Fruit fly (Drosophila melanogaster) whole organism, embryonic: ENCODE measurements around the gene ppl.
A peak's percentile ranks its signal among the peaks of the same experiment; 100 is the strongest.

Source experiments
- Atf-2 ChIP-seq: fragments of 200-800 bp; sonication (Bioruptor generic); optimal IDR thresholded peaks from 2 replicates; lab custom pipeline; 2016; ENCODE audit warnings: missing biosample characterization, missing genetic modification characterization
- Bgb ChIP-seq: fragments of 200-800 bp; sonication (Bioruptor generic); IDR thresholded peaks from 2 replicates; pipeline ENCODE4 v1.3.6; 2022; ENCODE audit warnings: missing biosample characterization, missing genetic modification characterization; ENCODE audit not compliant: partially characterized antibody
- C15 ChIP-seq: fragments of 200-800 bp; sonication (Bioruptor generic); IDR thresholded peaks from 3 replicates; pipeline ENCODE4 v1.3.6; 2022; ENCODE audit warnings: missing biosample characterization, missing genetic modification characterization
- CG10209 ChIP-seq: fragments of 200-800 bp; sonication (Bioruptor generic); optimal IDR thresholded peaks from 3 replicates; lab custom pipeline; 2017; ENCODE audit warnings: missing biosample characterization, mild to moderate bottlenecking, missing genetic modification characterization, missing genetic modification reagents
- CG10462 ChIP-seq: fragments of 200-800 bp; sonication (Bioruptor generic); optimal IDR thresholded peaks from 2 replicates; lab custom pipeline; 2016; ENCODE audit warnings: missing biosample characterization, missing genetic modification characterization
- CG12659 ChIP-seq: fragments of 200-800 bp; sonication (Bioruptor generic); optimal IDR thresholded peaks from 3 replicates; lab custom pipeline; 2017; ENCODE audit warnings: mild to moderate bottlenecking, missing biosample characterization, missing genetic modification reagents, missing genetic modification characterization
- CG13424 ChIP-seq: fragments of 200-800 bp; sonication (Bioruptor generic); optimal IDR thresholded peaks from 2 replicates; lab custom pipeline; 2019; ENCODE audit warnings: missing biosample characterization, mild to moderate bottlenecking, missing genetic modification characterization, moderate library complexity
- CG15073 ChIP-seq: fragments of 200-800 bp; sonication (Bioruptor generic); optimal IDR thresholded peaks from 2 replicates; lab custom pipeline; 2016; ENCODE audit warnings: missing biosample characterization, missing genetic modification characterization
- CG18262 ChIP-seq: fragments of 200-800 bp; optimal IDR thresholded peaks from 3 replicates; lab custom pipeline; 2019; ENCODE audit warnings: missing biosample characterization, mild to moderate bottlenecking, missing genetic modification characterization, moderate library complexity
- CG2678 ChIP-seq: fragments of 200-800 bp; sonication (Bioruptor generic); optimal IDR thresholded peaks from 3 replicates; lab custom pipeline; 2019; ENCODE audit warnings: missing biosample characterization, mild to moderate bottlenecking, missing genetic modification characterization, moderate library complexity
- CG2712 ChIP-seq: fragments of 200-800 bp; optimal IDR thresholded peaks from 3 replicates; lab custom pipeline; 2019; ENCODE audit warnings: missing biosample characterization, mild to moderate bottlenecking, missing genetic modification characterization, moderate library complexity
- CG31441 ChIP-seq: fragments of 200-800 bp; sonication (Bioruptor generic); IDR thresholded peaks from 2 replicates; pipeline ENCODE4 v1.3.6; 2022; ENCODE audit warnings: missing biosample characterization, missing genetic modification characterization
- CG33213 ChIP-seq: fragments of 200-800 bp; sonication (Bioruptor generic); optimal IDR thresholded peaks from 3 replicates; lab custom pipeline; 2016; ENCODE audit warnings: missing biosample characterization, missing genetic modification characterization
- CG6654 ChIP-seq: fragments of 200-800 bp; sonication (Bioruptor generic); optimal IDR thresholded peaks from 2 replicates; lab custom pipeline; 2017; ENCODE audit warnings: missing biosample characterization, mild to moderate bottlenecking, missing genetic modification characterization
- CG7357 ChIP-seq: fragments of 200-800 bp; sonication (Bioruptor generic); IDR thresholded peaks from 3 replicates; pipeline ENCODE4 v1.3.6; 2022; ENCODE audit warnings: missing biosample characterization, missing genetic modification characterization
- CG7963 ChIP-seq: fragments of 200-800 bp; sonication (Bioruptor generic); IDR thresholded peaks from 3 replicates; pipeline ENCODE4 v1.3.6; 2022; ENCODE audit warnings: missing biosample characterization, missing genetic modification characterization; ENCODE audit not compliant: partially characterized antibody
- Dad ChIP-seq: fragments of 200-800 bp; sonication (Bioruptor generic); optimal IDR thresholded peaks from 3 replicates; lab custom pipeline; 2016; ENCODE audit warnings: missing biosample characterization, missing genetic modification characterization
- Dek ChIP-seq: fragments of 200-800 bp; sonication (Bioruptor generic); optimal IDR thresholded peaks from 3 replicates; lab custom pipeline; 2019; ENCODE audit warnings: missing biosample characterization, mild to moderate bottlenecking, missing genetic modification characterization, moderate library complexity
- Dfd ChIP-seq, 2 experiments: fragments of >200 bp; optimal IDR thresholded peaks; 2 replicates each; lab custom pipeline; 2017; ENCODE audit warnings: missing biosample characterization in 2 of 2, missing genetic modification characterization in 2 of 2
- Drgx ChIP-seq: fragments of 200-800 bp; sonication (Bioruptor generic); IDR thresholded peaks from 2 replicates; pipeline ENCODE4 v1.3.6; 2022; ENCODE audit warnings: missing biosample characterization, missing genetic modification characterization
- Ets65A ChIP-seq: fragments of 200-800 bp; sonication (Bioruptor generic); peaks from one replicate; lab custom pipeline; 2016; ENCODE audit warnings: missing biosample characterization, missing genetic modification characterization
- HLH4C ChIP-seq: fragments of 200-800 bp; sonication (Bioruptor generic); IDR thresholded peaks from 3 replicates; pipeline ENCODE4 v1.3.6; 2022; ENCODE audit warnings: missing biosample characterization, missing genetic modification characterization; ENCODE audit not compliant: partially characterized antibody
- Hmr ChIP-seq: fragments of 200-800 bp; sonication (Bioruptor generic); optimal IDR thresholded peaks from 3 replicates; lab custom pipeline; 2017; ENCODE audit warnings: mild to moderate bottlenecking, missing biosample characterization, missing genetic modification reagents, missing genetic modification characterization
- Hsf ChIP-seq: fragments of 200-800 bp; sonication (Bioruptor generic); optimal IDR thresholded peaks from 3 replicates; lab custom pipeline; 2016; ENCODE audit warnings: missing biosample characterization, missing genetic modification characterization
- MTF-1 ChIP-seq: fragments of 200-800 bp; sonication (Bioruptor generic); optimal IDR thresholded peaks from 2 replicates; lab custom pipeline; 2018; ENCODE audit warnings: missing biosample characterization, mild to moderate bottlenecking, missing genetic modification characterization, borderline replicate concordance
- Max ChIP-seq: fragments of 200-800 bp; sonication (Bioruptor generic); optimal IDR thresholded peaks from 2 replicates; lab custom pipeline; 2016; ENCODE audit warnings: missing biosample characterization, mild to moderate bottlenecking, missing genetic modification characterization
- Med ChIP-seq: fragments of 200-800 bp; sonication (Bioruptor generic); peaks from one replicate; lab custom pipeline; 2016; ENCODE audit warnings: missing biosample characterization, missing genetic modification characterization, mild to moderate bottlenecking, inconsistent platforms, moderate library complexity
- Opbp ChIP-seq: fragments of 200-800 bp; sonication (Bioruptor generic); IDR thresholded peaks from 3 replicates; pipeline ENCODE4 v1.3.6; 2022; ENCODE audit warnings: missing biosample characterization, missing genetic modification characterization; ENCODE audit not compliant: partially characterized antibody
- Pdp1 ChIP-seq, 2 experiments: fragments of 200-800 bp; sonication (Bioruptor generic); optimal IDR thresholded peaks; 3 replicates each; lab custom pipeline; 2016; ENCODE audit warnings: missing biosample characterization in 2 of 2, missing genetic modification characterization in 2 of 2, mild to moderate bottlenecking in 1 of 2, moderate library complexity in 1 of 2
- Scr ChIP-seq: fragments of 200-800 bp; sonication (Bioruptor generic); IDR thresholded peaks from 2 replicates; pipeline ENCODE4 v1.3.6; 2022; ENCODE audit warnings: missing biosample characterization, missing genetic modification characterization; ENCODE audit not compliant: partially characterized antibody
- Six4 ChIP-seq: fragments of 200-800 bp; sonication (Bioruptor generic); optimal IDR thresholded peaks from 2 replicates; lab custom pipeline; 2016; ENCODE audit warnings: missing biosample characterization, missing genetic modification characterization
- Sox102F ChIP-seq: fragments of 200-800 bp; sonication (Bioruptor generic); optimal IDR thresholded peaks from 2 replicates; lab custom pipeline; 2018; ENCODE audit warnings: missing biosample characterization, mild to moderate bottlenecking, missing genetic modification characterization, moderate library complexity
- Usf ChIP-seq: fragments of 200-800 bp; sonication (Bioruptor generic); optimal IDR thresholded peaks from 2 replicates; lab custom pipeline; 2017; ENCODE audit warnings: missing genotype, missing biosample characterization, missing genetic modification characterization
- bbx ChIP-seq: fragments of 200-800 bp; sonication (Bioruptor generic); IDR thresholded peaks from 2 replicates; pipeline ENCODE4 v1.3.6; 2022; ENCODE audit warnings: missing biosample characterization, missing genetic modification characterization; ENCODE audit not compliant: partially characterized antibody
- caup ChIP-seq: fragments of 200-800 bp; sonication (Bioruptor generic); optimal IDR thresholded peaks from 3 replicates; lab custom pipeline; 2017; ENCODE audit warnings: missing biosample characterization, mild to moderate bottlenecking, missing genetic modification characterization, moderate library complexity; ENCODE audit not compliant: severe bottlenecking
- eyg ChIP-seq: fragments of 200-800 bp; sonication (Bioruptor generic); optimal IDR thresholded peaks from 3 replicates; lab custom pipeline; 2016; ENCODE audit warnings: missing biosample characterization, missing genetic modification characterization
- gem ChIP-seq: fragments of 200-800 bp; sonication (Bioruptor generic); optimal IDR thresholded peaks from 2 replicates; lab custom pipeline; 2019; ENCODE audit warnings: missing biosample characterization, mild to moderate bottlenecking, missing genetic modification characterization, moderate library complexity
- gt ChIP-seq: fragments of 200-800 bp; sonication (Bioruptor generic); IDR thresholded peaks from 2 replicates; pipeline ENCODE4 v1.3.6; 2022; ENCODE audit warnings: missing biosample characterization, missing genetic modification characterization
- jing ChIP-seq: fragments of 200-800 bp; sonication (Bioruptor generic); optimal IDR thresholded peaks from 2 replicates; lab custom pipeline; 2018; ENCODE audit warnings: missing biosample characterization, mild to moderate bottlenecking, missing genetic modification characterization
- nerfin-2 ChIP-seq: fragments of 200-800 bp; sonication (Bioruptor generic); IDR thresholded peaks from 2 replicates; pipeline ENCODE4 v1.3.6; 2022; ENCODE audit warnings: missing biosample characterization, missing genetic modification characterization; ENCODE audit not compliant: partially characterized antibody
- org-1 ChIP-seq: fragments of 200-800 bp; sonication (Bioruptor generic); optimal IDR thresholded peaks from 2 replicates; lab custom pipeline; 2017; ENCODE audit warnings: missing biosample characterization, missing genetic modification characterization
- otp ChIP-seq: fragments of 200-800 bp; sonication (Bioruptor generic); IDR thresholded peaks from 3 replicates; pipeline ENCODE4, ENCODE4 v1.3.6; 2022; ENCODE audit warnings: missing biosample characterization, missing genetic modification characterization
- run ChIP-seq: fragments of 200-800 bp; sonication (Bioruptor generic); optimal IDR thresholded peaks from 3 replicates; lab custom pipeline; 2018; ENCODE audit warnings: missing biosample characterization, mild to moderate bottlenecking, missing genetic modification characterization
- schlank ChIP-seq: fragments of 200-800 bp; sonication (Bioruptor generic); optimal IDR thresholded peaks from 2 replicates; lab custom pipeline; 2018; ENCODE audit warnings: missing biosample characterization, mild to moderate bottlenecking, missing genetic modification characterization
- sr ChIP-seq: fragments of 200-800 bp; sonication (Bioruptor generic); IDR thresholded peaks from 3 replicates; pipeline ENCODE4 v1.3.6; 2022; ENCODE audit warnings: missing biosample characterization, missing genetic modification characterization
- tap ChIP-seq: fragments of 200-800 bp; optimal IDR thresholded peaks from 3 replicates; lab custom pipeline; 2019; ENCODE audit warnings: missing biosample characterization, mild to moderate bottlenecking, missing genetic modification characterization, moderate library complexity
- tna ChIP-seq: fragments of 200-800 bp; sonication (Bioruptor generic); IDR thresholded peaks from 2 replicates; pipeline ENCODE4 v1.3.6; 2022; ENCODE audit warnings: missing biosample characterization, missing genetic modification characterization; ENCODE audit not compliant: partially characterized antibody
- zen2 ChIP-seq: fragments of 200-800 bp; sonication (Bioruptor generic); IDR thresholded peaks from 3 replicates; pipeline ENCODE4 v1.3.6; 2022; ENCODE audit warnings: missing biosample characterization, missing genetic modification characterization; ENCODE audit not compliant: partially characterized antibody

ppl gene

dm6 chr3L:21251381-21251780 lies 29.9 kb downstream of the ppl start (continued):
- TF ChIP-seq Max (GFP tag; lab: Kevin White, UChicago) = no peak
- no peak for TF ChIP-seq Pdp1 (GFP tag; optimal IDR thresholded peaks at IDR 0.05; lab: Kevin White, UChicago)
- TF ChIP-seq eyg = no peak
- TF ChIP-seq CG15073 (GFP tag; lab: Kevin White, UChicago) = no peak
- TF ChIP-seq caup (GFP tag; lab: Kevin White, UChicago) = no peak
- no peak for TF ChIP-seq Ets65A (GFP tag; lab: Kevin White, UChicago)
- TF ChIP-seq gt (GFP tag; lab: Robert Waterston, UW) = no peak
- no peak for TF ChIP-seq MTF-1 (GFP tag; lab: Kevin White, UChicago)
- TF ChIP-seq Dfd (GFP tag; optimal IDR thresholded peaks at IDR 0.05; lab: Kevin White, UChicago) = no peak
- TF ChIP-seq tap = no peak
- TF ChIP-seq CG6654 (GFP tag; lab: Kevin White, UChicago) = no peak
- TF ChIP-seq zen2 = no peak
- TF ChIP-seq CG7357 (GFP tag; lab: Robert Waterston, UW) = no peak
- no peak for TF ChIP-seq Dad (GFP tag; lab: Kevin White, UChicago)
- TF ChIP-seq otp (GFP tag; lab: Robert Waterston, UW) = no peak
- peak; percentile 24 for TF ChIP-seq CG12659 (GFP tag; lab: Kevin White, UChicago)
- no peak for TF ChIP-seq Usf
- TF ChIP-seq CG33213 (GFP tag; lab: Kevin White, UChicago) = no peak
- TF ChIP-seq schlank = no peak
- no peak for TF ChIP-seq sr (GFP tag; lab: Robert Waterston, UW)

- TF ChIP-seq CG31441 (GFP tag; lab: Robert Waterston, UW) (0 out of 2 replicates have a peak, but pooled peaks have one; percentile 20), Sox102F (GFP tag; lab: Kevin White, UChicago) (peak; percentile 1), Dek (tag; lab: Kevin White, UChicago) (no peak), org-1 (no peak), gem (tag; lab: Kevin White, UChicago) (peak; percentile 19), CG2678 (tag; lab: Kevin White, UChicago) (no peak), CG2712 (tag; lab: Kevin White, UChicago) (peak; percentile 0), jing (no peak), Bgb (no peak), CG10462 (GFP tag; lab: Kevin White, UChicago) (no peak), CG18262 (tag; lab: Kevin White, UChicago) (peak; percentile 5), CG13424 (no peak), Drgx (GFP tag; lab: Robert Waterston, UW) (0 out of 2 replicates have a peak, but pooled peaks have one; percentile 23)
Measured at dm6 chr3L:21243417-21243816, 37.9 kb downstream of the ppl start.

- TF ChIP-seq tna (GFP tag; lab: Robert Waterston, UW) = peak; percentile 55; the same call in 1 of the 2 replicates
- peak; percentile 33; the same call in 1 of the 2 replicates for TF ChIP-seq nerfin-2 (GFP tag; lab: Robert Waterston, UW)
- TF ChIP-seq Hsf (GFP tag; lab: Kevin White, UChicago) = no peak
- no peak for TF ChIP-seq Atf-2 (GFP tag; lab: Kevin White, UChicago)
- TF ChIP-seq gem (tag; lab: Kevin White, UChicago) = no peak
- 0 out of 2 replicates have a peak, but pooled peaks have one; percentile 16 for TF ChIP-seq Scr (GFP tag; lab: Robert Waterston, UW)
- no peak for TF ChIP-seq C15 (GFP tag; lab: Robert Waterston, UW)
- TF ChIP-seq run (tag; lab: Kevin White, UChicago) = no peak
- TF ChIP-seq Six4 = no peak
- TF ChIP-seq Opbp = 0 out of 3 replicates have a peak, but pooled peaks have one; percentile 25
- peak; percentile 34 for TF ChIP-seq bbx (GFP tag; lab: Robert Waterston, UW)
- TF ChIP-seq Med (GFP tag; lab: Kevin White, UChicago) = peak; percentile 10
- 0 out of 3 replicates have a peak, but pooled peaks have one; percentile 38 for TF ChIP-seq CG7963 (GFP tag; lab: Robert Waterston, UW)
- TF ChIP-seq Hmr (GFP tag; lab: Kevin White, UChicago) = no peak
- no peak for TF ChIP-seq CG10209 (GFP tag; lab: Kevin White, UChicago)
- peak; percentile 38; the same call in 1 of the 2 replicates for TF ChIP-seq Bgb
- TF ChIP-seq HLH4C (GFP tag; lab: Robert Waterston, UW) = peak; percentile 65
Measured at dm6 chr3L:21242958-21243357, 38.3 kb downstream of the ppl start.
